Worm (Caenorhabditis elegans) whole organism, L2 larva: ENCODE data around the gene nhr-255.

Source experiments
- ama-1 ChIP-seq: fragments of 150-350 bp; optimal IDR thresholded peaks from 2 replicates; lab custom pipeline; 2018; ENCODE audit warnings: inconsistent platforms
- lin-13 ChIP-seq: fragments of 150-350 bp; optimal IDR thresholded peaks from 2 replicates; lab custom pipeline; 2014; ENCODE audit warnings: missing biosample characterization, missing genetic modification reagents, missing genetic modification characterization
- nhr-25 ChIP-seq: fragments of 150-350 bp; sonication (generic microtip); optimal IDR thresholded peaks from 3 replicates; lab custom pipeline; 2014; ENCODE audit warnings: missing biosample characterization, missing genetic modification characterization
- snpc-4 ChIP-seq: fragments of 150-350 bp; optimal IDR thresholded peaks from 2 replicates; lab custom pipeline; 2014; ENCODE audit warnings: missing biosample characterization, missing genetic modification characterization
- unc-39 ChIP-seq: fragments of 150-350 bp; optimal IDR thresholded peaks from 2 replicates; lab custom pipeline; 2014; ENCODE audit warnings: missing biosample characterization, missing genetic modification characterization
- ztf-4 ChIP-seq: fragments of 150-350 bp; optimal IDR thresholded peaks from 2 replicates; lab custom pipeline; 2014; ENCODE audit warnings: missing biosample characterization, missing genetic modification characterization

- TF ChIP-seq ama-1: no peak
- no peak for TF ChIP-seq snpc-4 (tag; lab: Kevin White, UChicago)
- TF ChIP-seq nhr-25: peak; percentile 83
- TF ChIP-seq lin-13: no peak
- TF ChIP-seq unc-39 (tag; lab: Kevin White, UChicago): no peak
- peak; percentile 33 for TF ChIP-seq ztf-4 (tag; lab: Kevin White, UChicago)
Observed at ce11 chrX:15706108-15706676, 36.2 kb upstream of the nhr-255 start.
